Worm (Caenorhabditis elegans) whole organism, L1 larva: ENCODE measurements around the gene sec-61.G.

Source experiments
- fkh-10 ChIP-seq: sonication (generic microtip); optimal IDR thresholded peaks from 2 replicates; lab custom pipeline; 2017; ENCODE audit warnings: missing biosample characterization, missing genetic modification reagents, missing genetic modification characterization
- ztf-11 ChIP-seq, 2 experiments: sonication (generic microtip); optimal IDR thresholded peaks; 2 replicates each; lab custom pipeline; 2016 to 2017; ENCODE audit warnings: missing genetic modification characterization in 2 of 2, missing biosample characterization in 1 of 2, missing compliant biosample characterization in 1 of 2

- TF ChIP-seq ztf-11 (tag; optimal IDR thresholded peaks at IDR 0.05; lab: Kevin White, UChicago) (peak; percentile 56 to 97), fkh-10 (GFP tag; lab: Kevin White, UChicago) (peak; percentile 96)
Observed at ce11 chrV:10897172-10897571, 229 bp upstream of the sec-61.G start.
